Fruit fly (Drosophila melanogaster): ENCODE measurements around the gene CG31223.

CG31223 gene

dm6 chr3R:20876680-20877079, 45.8 kb downstream of the CG31223 start:
- TF ChIP-seq CG6808 (GFP tag; optimal IDR thresholded peaks at IDR 0.05) (no peak), achi (GFP tag; optimal IDR thresholded peaks at IDR 0.05) (no peak), CG1621 (tag; optimal IDR thresholded peaks at IDR 0.05) (no peak), CG4318 (GFP tag; optimal IDR thresholded peaks at IDR 0.05) (no peak), dac (GFP tag; optimal IDR thresholded peaks at IDR 0.05) (no peak), Lpt (GFP tag; optimal IDR thresholded peaks at IDR 0.05) (no peak), CG15336 (GFP tag; IDR thresholded peaks at IDR 0.05) (no peak), CG6854 (GFP tag; optimal IDR thresholded peaks at IDR 0.05) (no peak), CG10669 (GFP tag; optimal IDR thresholded peaks at IDR 0.05) (no peak), CG16779 (tag; optimal IDR thresholded peaks at IDR 0.05) (no peak), CG3919 (GFP tag; optimal IDR thresholded peaks at IDR 0.05) (no peak), Eip75B (GFP tag; optimal IDR thresholded peaks at IDR 0.05) (no peak), CG32006 (GFP tag; optimal IDR thresholded peaks at IDR 0.05) (no peak), CG7368 (GFP tag; optimal IDR thresholded peaks at IDR 0.05) (no peak), CG11294 (GFP tag; IDR thresholded peaks at IDR 0.05) (no peak), CG31627 (GFP tag; optimal IDR thresholded peaks at IDR 0.05) (no peak), CG6276 (GFP tag; optimal IDR thresholded peaks at IDR 0.05) (no peak)

dm6 chr3R:20877436-20877835, 46.5 kb downstream of the CG31223 start, which contains the start of gene TotZ:
TotZ (plus strand) TSS chr3R:20877736.
- no peak for TF ChIP-seq Met (GFP tag; optimal IDR thresholded peaks at IDR 0.05)
- peak; percentile 86 for TF ChIP-seq svp (GFP tag)
